Worm (Caenorhabditis elegans) whole organism, L4/young adult: ENCODE results near the gene ZK402.2.
"Not testable (repeated sequence)": the region's sequence is repeated elsewhere in the genome, so short reads cannot be mapped to it uniquely, and the experiment has no call there.

Experiments
- W03F9.2 ChIP-seq: fragments of 150-350 bp; optimal IDR thresholded peaks from 2 replicates; lab custom pipeline; 2014; ENCODE audit warnings: missing biosample characterization, missing genetic modification characterization
- dao-5 ChIP-seq: sonication (generic microtip); optimal IDR thresholded peaks from 2 replicates; lab custom pipeline; 2016; ENCODE audit warnings: missing genotype, missing genetic modification characterization, moderate library complexity, missing compliant biosample characterization
- him-1 ChIP-seq: sonication (generic microtip); optimal IDR thresholded peaks from 2 replicates; lab custom pipeline; 2016; ENCODE audit warnings: missing genotype, missing genetic modification reagents, missing genetic modification characterization, missing compliant biosample characterization

Gene ZK402.2

DNA sequence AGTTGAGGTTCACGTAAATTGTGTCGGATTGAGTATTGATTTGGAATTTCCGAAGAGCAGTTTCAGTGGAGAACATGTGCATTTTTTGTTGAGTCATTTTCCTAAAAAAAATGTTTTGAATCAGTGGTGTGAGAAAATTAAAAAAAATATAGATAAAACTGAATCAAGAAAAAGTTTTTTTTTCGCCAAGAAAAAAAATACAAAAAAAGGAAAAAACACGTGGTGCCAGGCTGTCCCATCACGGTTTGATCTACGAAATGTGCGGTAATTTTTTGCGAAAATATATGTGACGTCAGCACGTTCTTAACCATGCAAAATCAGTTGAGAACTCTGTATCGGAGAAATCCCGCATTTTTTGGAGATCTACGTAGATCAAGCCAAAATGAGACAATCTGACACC lies 9.7 kb upstream of the ZK402.2 start, which contains the start of gene F56C3.9:
F56C3.9 (minus strand) TSS at position 101 of the 400 bp plus-strand sequence.
- TF ChIP-seq him-1 (no peak), W03F9.2 (no peak)

DNA sequence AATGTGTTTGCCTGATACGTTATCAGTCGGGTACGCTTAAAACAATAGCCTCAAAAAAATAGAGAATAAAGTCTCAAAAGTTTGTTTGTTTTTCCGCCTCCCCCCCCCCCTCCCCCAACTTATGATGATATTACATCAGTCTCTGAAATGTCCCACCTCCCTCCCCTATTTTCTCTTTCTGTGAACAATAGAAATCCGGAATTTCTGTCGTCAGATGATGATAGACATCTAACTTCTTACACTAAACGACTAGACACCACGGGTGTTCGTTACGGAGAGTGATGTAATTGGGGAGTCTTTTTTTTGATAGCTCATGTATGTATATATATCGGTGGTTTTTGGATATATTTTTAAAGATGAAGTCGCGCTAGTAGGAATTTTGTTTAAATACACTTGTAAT lies 9.1 kb upstream of the ZK402.2 start:
- no peak for TF ChIP-seq him-1
- TF ChIP-seq dao-5 (tag; lab: Kevin White, UChicago): no peak
- TF ChIP-seq W03F9.2: no peak

- TF ChIP-seq dao-5 (tag; lab: Kevin White, UChicago) (no peak), W03F9.2 (no peak), him-1 (no peak)
These were observed 7.8 kb upstream of the ZK402.2 start for ce11 chrX:1395793-1396192.

DNA sequence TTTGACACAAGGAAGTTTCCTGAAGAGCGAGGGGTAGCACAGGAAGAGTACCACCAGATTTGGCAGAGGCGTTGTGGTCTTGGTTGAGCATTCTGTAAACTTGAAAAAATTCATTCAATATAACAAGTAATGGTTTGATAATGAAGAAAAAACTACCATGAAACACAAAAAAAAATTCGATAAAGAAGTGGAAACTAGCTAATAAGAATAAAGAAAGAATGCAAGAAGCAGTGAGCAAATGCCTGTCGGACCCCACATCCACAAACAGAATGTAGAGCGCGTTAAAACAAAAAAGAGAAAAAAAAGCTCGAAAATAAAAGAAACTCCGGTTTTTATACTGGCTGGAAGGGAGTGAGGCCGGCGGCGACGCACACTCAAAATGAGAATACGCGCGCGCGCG lies 6.0 kb upstream of the ZK402.2 start, which contains the start of gene H39E20.1:
H39E20.1 (minus strand) TSS at position 101 of the 400 bp plus-strand sequence.
- TF ChIP-seq him-1 (no peak), W03F9.2 (no peak), dao-5 (tag; lab: Kevin White, UChicago) (no peak)

DNA sequence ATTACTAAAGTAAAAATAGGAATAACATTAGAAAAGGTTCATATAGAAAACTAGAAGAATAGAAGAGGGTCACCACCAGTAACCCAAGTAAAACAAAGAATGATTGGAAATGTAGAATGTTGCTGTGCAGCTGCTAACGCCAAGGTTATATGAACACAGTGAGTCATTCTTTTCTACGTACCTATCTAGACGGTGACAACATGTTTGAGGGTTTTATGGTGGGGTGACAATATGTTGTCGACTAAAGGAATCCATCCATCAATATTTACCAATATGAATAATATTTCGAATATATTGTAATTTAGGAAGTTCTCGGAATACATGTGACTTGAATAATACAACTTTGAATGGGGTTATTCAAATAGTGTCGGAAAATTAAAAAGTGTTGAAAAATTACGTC lies 2.3 kb upstream of the ZK402.2 start, which contains the start of gene ZK402.5:
ZK402.5 (minus strand) TSS at position 101 of the 400 bp plus-strand sequence.
- TF ChIP-seq dao-5 (tag; lab: Kevin White, UChicago) (no peak), W03F9.2 (no peak), him-1 (no peak)

DNA sequence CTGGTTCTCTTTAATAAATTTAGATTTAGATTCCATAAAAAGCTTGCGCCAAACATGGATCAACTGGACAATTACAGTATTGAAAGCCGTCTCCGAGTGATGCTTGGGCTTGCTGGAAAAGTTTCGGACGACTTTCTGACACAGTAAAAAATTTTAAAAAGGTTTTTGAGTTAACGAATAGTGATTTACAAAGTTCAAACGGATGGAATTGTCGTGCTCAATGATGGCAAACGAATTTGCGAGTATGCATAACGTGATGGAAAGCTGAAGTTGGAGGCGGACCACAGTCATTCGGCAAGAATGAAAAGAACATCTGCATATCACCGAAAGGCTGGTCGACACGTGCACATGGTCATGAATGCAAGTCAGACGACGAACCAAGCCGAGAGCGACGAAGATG lies 427 bp downstream of the ZK402.2 start, which contains the start of gene ZK402.1:
ZK402.1 (plus strand) TSS at position 301 of the 400 bp plus-strand sequence.
- not testable (repeated sequence) for TF ChIP-seq dao-5 (tag; lab: Kevin White, UChicago); him-1; W03F9.2

- no peak for TF ChIP-seq W03F9.2
- no peak for TF ChIP-seq dao-5 (tag; lab: Kevin White, UChicago)
- TF ChIP-seq him-1: no peak
These were observed 5.7 kb downstream of the ZK402.2 start for ce11 chrX:1409224-1409623.

- TF ChIP-seq W03F9.2: no peak
These were observed 7.0 kb downstream of the ZK402.2 start, which contains the start of gene abu-2 for ce11 chrX:1410552-1410951. abu-2 (minus strand) TSS chrX:1410652.

ce11 chrX:1412844-1413243 lies 9.3 kb downstream of the ZK402.2 start, which contains the start of gene srh-19:
srh-19 (plus strand) TSS chrX:1413144.
- TF ChIP-seq him-1 (no peak), dao-5 (tag; lab: Kevin White, UChicago) (no peak), W03F9.2 (no peak)

DNA sequence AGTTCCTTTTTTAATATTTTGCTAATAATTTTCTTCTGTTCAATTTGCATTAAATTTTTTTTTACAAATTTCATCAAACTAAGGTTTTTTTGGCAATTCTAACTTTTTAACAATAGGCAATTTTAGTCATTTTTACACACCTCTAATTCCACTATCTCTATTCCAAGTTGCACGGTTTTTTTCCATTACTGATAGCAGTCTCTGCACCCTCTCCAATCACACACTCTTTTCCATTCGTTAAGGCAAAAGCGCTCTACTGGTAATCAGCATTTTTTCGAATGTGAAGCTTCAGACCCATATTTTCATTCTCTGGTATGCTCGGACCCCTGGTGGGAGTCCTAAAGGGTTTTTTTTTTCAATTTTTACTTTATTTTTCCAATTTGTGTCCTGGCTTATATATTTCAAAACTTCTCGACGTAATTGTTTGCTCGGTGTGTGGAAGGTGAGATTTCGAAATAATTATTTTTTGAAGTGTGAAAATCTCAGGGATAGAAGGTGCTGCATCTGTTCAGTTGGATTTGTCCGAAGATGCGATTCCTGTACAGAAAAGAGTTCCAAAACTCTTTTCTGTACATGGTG lies 13.3 kb downstream of the ZK402.2 start, which contains the start of the genes F19G12.4 and F19G12.8:
F19G12.4 (plus strand) TSS at position 529 of the 579 bp plus-strand sequence.
F19G12.8 (plus strand) TSS at position 545 of the 579 bp plus-strand sequence.
- TF ChIP-seq dao-5 (tag; lab: Kevin White, UChicago) (no peak), W03F9.2 (no peak), him-1 (no peak)

DNA sequence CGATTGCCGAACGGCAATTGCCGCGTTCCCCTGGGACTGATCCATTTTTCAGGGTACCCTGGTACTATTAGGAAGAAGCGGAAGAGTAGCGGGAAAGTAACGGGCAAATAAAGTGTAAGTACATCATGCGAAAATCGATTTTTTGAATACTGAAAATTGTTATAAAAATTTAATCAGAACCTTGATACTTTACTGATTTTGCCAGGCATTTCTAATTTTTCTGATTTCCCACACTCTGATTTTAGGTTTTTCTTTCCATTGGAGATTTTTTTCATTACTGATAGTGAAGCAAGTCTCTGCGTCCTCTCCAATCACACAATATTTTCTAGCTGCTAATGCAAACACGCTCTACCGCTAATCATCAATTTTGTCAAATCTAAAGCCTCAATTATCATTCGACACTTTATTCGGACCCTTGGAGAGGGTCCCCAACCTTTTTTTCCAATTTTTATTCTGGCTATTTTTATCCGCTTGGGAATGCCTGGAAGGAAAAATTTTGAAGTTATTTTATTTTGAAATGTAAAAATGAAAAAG lies 15.7 kb downstream of the ZK402.2 start, which contains the start of gene F19G12.9:
F19G12.9 (plus strand) TSS at position 51 of the 534 bp plus-strand sequence.
- TF ChIP-seq W03F9.2: no peak
- TF ChIP-seq dao-5 (tag; lab: Kevin White, UChicago): no peak
- no peak for TF ChIP-seq him-1

- TF ChIP-seq W03F9.2 (no peak), dao-5 (tag; lab: Kevin White, UChicago) (no peak), him-1 (no peak)
These were observed 17.0 kb downstream of the ZK402.2 start for ce11 chrX:1420524-1420923.

DNA sequence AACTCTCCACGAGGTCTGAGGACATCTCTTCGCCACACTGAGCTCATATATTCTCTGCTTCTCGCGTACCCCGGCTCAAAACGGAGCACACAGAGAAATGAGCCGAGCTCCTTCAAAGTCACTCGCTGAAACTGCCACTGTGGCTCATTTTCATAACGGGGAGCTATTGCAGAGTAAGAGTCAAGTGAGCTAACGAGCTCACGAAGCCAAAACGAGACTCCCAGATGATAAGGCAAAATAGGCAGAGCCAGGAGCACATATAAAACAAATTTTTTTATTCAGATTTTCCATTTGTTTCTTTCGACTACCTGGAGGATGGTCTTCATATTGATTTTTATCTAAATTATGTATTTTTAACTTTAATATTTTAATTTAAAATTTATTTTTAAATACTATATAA lies 21.0 kb downstream of the ZK402.2 start, which contains the start of gene F19G12.3:
F19G12.3 (plus strand) TSS at position 301 of the 400 bp plus-strand sequence.
- TF ChIP-seq dao-5 (tag; lab: Kevin White, UChicago): no peak

DNA sequence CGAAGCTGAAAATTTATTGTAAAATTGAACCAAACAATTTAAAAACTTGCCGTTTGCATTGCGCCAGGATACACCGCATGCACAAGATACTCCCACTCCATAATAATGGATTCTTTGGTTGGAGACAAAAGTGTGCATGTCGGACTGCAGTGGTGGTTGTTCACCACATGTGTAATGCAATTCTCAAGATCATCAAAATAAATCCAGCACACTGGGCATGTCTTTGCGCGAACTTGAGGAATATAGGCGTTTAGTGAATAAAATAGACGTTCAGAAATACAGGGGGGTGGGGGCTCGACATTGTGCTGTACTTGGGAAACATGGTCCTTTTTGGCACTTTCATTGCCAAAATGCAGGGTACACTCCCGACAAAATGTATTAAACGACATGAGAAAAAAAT lies 22.9 kb downstream of the ZK402.2 start, which contains the start of gene F19G12.11:
F19G12.11 (minus strand) TSS at position 101 of the 400 bp plus-strand sequence.
- TF ChIP-seq W03F9.2 (no peak), him-1 (no peak), dao-5 (tag; lab: Kevin White, UChicago) (no peak)

DNA sequence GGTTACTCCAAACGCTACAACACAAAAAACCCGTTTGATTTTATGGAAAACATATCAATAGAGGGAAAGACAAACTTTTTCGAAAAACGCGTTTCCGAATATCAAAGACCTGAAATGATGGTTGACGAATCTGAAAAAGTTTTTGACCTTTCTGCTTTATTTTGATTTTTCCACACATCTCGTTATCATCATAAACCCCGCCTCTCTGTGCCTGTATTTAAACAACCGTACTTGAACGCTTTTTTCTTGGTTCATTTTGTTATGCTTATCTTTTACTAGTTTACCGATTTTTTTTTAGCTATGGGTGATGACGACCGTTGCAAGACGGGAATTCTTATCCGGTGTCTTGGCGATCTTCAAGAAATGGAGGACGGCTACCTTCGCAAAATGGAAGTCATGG lies 27.2 kb downstream of the ZK402.2 start, which contains the start of gene F19G12.1:
F19G12.1 (plus strand) TSS at position 301 of the 400 bp plus-strand sequence.
- not testable (repeated sequence) for TF ChIP-seq dao-5 (tag; lab: Kevin White, UChicago); W03F9.2; him-1
